Worm (Caenorhabditis elegans): Measurements from ENCODE around the gene gst-36.

ce11 chrX:9866355-9866754 is 3.6 kb upstream of the gst-36 start, which contains the start of gene R07B1.6:
- TF ChIP-seq elt-2 (tag; optimal IDR thresholded peaks at IDR 0.05) (no peak), K09A11.1 (tag; optimal IDR thresholded peaks at IDR 0.05; ENCODE audit: insufficient read depth) (no peak), dve-1 (tag; optimal IDR thresholded peaks at IDR 0.05) (no peak), pha-4 (tag; optimal IDR thresholded peaks at IDR 0.05) (no peak), nhr-11 (tag; optimal IDR thresholded peaks at IDR 0.05) (no peak), ets-4 (tag; optimal IDR thresholded peaks at IDR 0.05) (no peak), ama-1 (optimal IDR thresholded peaks at IDR 0.05) (no peak), pqm-1 (tag; optimal IDR thresholded peaks at IDR 0.05) (no peak), unc-86 (tag; optimal IDR thresholded peaks at IDR 0.05) (no peak), pax-1 (tag; optimal IDR thresholded peaks at IDR 0.05) (no peak)

Data from whole organism, late embryonic.